Fruit fly (Drosophila melanogaster) whole organism, prepupa: ENCODE measurements around the gene Actbeta.

Experiments
- Blimp-1 ChIP-seq: fragments of 200-800 bp; sonication (Bioruptor generic); optimal IDR thresholded peaks from 3 replicates; lab custom pipeline; 2017; ENCODE audit warnings: missing biosample characterization, missing genetic modification characterization, mild to moderate bottlenecking, moderate library complexity, missing genetic modification reagents
- CG10631 ChIP-seq: fragments of 200-800 bp; sonication (Bioruptor generic); optimal IDR thresholded peaks from 2 replicates; lab custom pipeline; 2016; ENCODE audit warnings: missing biosample characterization, missing genetic modification characterization
- CG11294 ChIP-seq: fragments of 200-800 bp; sonication (Bioruptor generic); IDR thresholded peaks from 2 replicates; pipeline ENCODE4 v1.3.6; 2022; ENCODE audit warnings: missing biosample characterization, missing genetic modification characterization
- CG11762 ChIP-seq: fragments of 200-800 bp; sonication (Bioruptor generic); optimal IDR thresholded peaks from 3 replicates; lab custom pipeline; 2016; ENCODE audit warnings: missing biosample characterization, missing genetic modification characterization; ENCODE audit not compliant: insufficient read depth
- CG11902 ChIP-seq: fragments of 200-800 bp; sonication (Bioruptor generic); optimal IDR thresholded peaks from 3 replicates; lab custom pipeline; 2016; ENCODE audit warnings: missing biosample characterization, missing genetic modification characterization
- CG15336 ChIP-seq: fragments of 200-800 bp; sonication (Bioruptor generic); IDR thresholded peaks from 2 replicates; pipeline ENCODE4 v1.3.6; 2022; ENCODE audit warnings: missing biosample characterization, missing genetic modification characterization
- CG16779 ChIP-seq: fragments of 200-800 bp; sonication (Bioruptor generic); optimal IDR thresholded peaks from 3 replicates; lab custom pipeline; 2017; ENCODE audit warnings: missing biosample characterization, mild to moderate bottlenecking, missing genetic modification characterization
- CG3032 ChIP-seq: fragments of 200-800 bp; optimal IDR thresholded peaks from 2 replicates; lab custom pipeline; 2019; ENCODE audit warnings: missing biosample characterization, mild to moderate bottlenecking, missing genetic modification characterization, moderate library complexity
- CG31627 ChIP-seq: fragments of 200-800 bp; sonication (Bioruptor generic); optimal IDR thresholded peaks from 3 replicates; lab custom pipeline; 2016; ENCODE audit warnings: missing biosample characterization, missing genetic modification characterization
- CG34406 ChIP-seq: fragments of 200-800 bp; sonication (Bioruptor generic); optimal IDR thresholded peaks from 3 replicates; lab custom pipeline; 2016; ENCODE audit warnings: missing biosample characterization, missing genetic modification characterization
- CG3919 ChIP-seq: fragments of 200-800 bp; sonication (Bioruptor generic); optimal IDR thresholded peaks from 3 replicates; lab custom pipeline; 2016; ENCODE audit warnings: missing biosample characterization, missing genetic modification characterization
- CG4318 ChIP-seq: fragments of 200-800 bp; sonication (Bioruptor generic); optimal IDR thresholded peaks from 3 replicates; lab custom pipeline; 2017; ENCODE audit warnings: missing biosample characterization, mild to moderate bottlenecking, missing genetic modification characterization
- CG6163 ChIP-seq: fragments of 200-800 bp; sonication (Bioruptor generic); IDR thresholded peaks from 3 replicates; pipeline ENCODE4 v1.3.6; 2022; ENCODE audit warnings: missing biosample characterization, missing genetic modification characterization
- CG7368 ChIP-seq: fragments of 200-800 bp; sonication (Bioruptor generic); optimal IDR thresholded peaks from 3 replicates; lab custom pipeline; 2016; ENCODE audit warnings: missing biosample characterization, missing genetic modification characterization
- CG8119 ChIP-seq: fragments of 200-800 bp; sonication (Bioruptor generic); IDR thresholded peaks from 3 replicates; pipeline ENCODE4 v1.3.6; 2022; ENCODE audit warnings: missing biosample characterization, missing genetic modification characterization
- CG8319 ChIP-seq: fragments of 200-800 bp; sonication (Bioruptor generic); optimal IDR thresholded peaks from 3 replicates; lab custom pipeline; 2016; ENCODE audit warnings: missing biosample characterization, missing genetic modification characterization
- Eip75B ChIP-seq: fragments of 200-800 bp; sonication (Bioruptor generic); optimal IDR thresholded peaks from 3 replicates; lab custom pipeline; 2016; ENCODE audit warnings: missing biosample characterization, missing genetic modification characterization
- Eip78C ChIP-seq: fragments of 200-800 bp; sonication (Bioruptor generic); peaks from one replicate; lab custom pipeline; 2016; ENCODE audit warnings: missing biosample characterization, missing genetic modification characterization
- Ets96B ChIP-seq: fragments of 200-800 bp; optimal IDR thresholded peaks from 2 replicates; lab custom pipeline; 2019; ENCODE audit warnings: missing biosample characterization, mild to moderate bottlenecking, missing genetic modification characterization, moderate library complexity
- Gug ChIP-seq: fragments of 200-800 bp; sonication (Bioruptor generic); IDR thresholded peaks from 2 replicates; pipeline ENCODE4 v1.3.6; 2022; ENCODE audit warnings: missing biosample characterization, missing genetic modification characterization
- Hr39 ChIP-seq: fragments of 200-800 bp; sonication (Bioruptor generic); optimal IDR thresholded peaks from 2 replicates; lab custom pipeline; 2016; ENCODE audit warnings: missing biosample characterization, missing genetic modification characterization
- Met ChIP-seq: fragments of 200-800 bp; sonication (Bioruptor generic); optimal IDR thresholded peaks from 3 replicates; lab custom pipeline; 2016; ENCODE audit warnings: missing biosample characterization, missing genetic modification characterization
- Smox ChIP-seq: fragments of 200-800 bp; sonication (Bioruptor generic); optimal IDR thresholded peaks from 3 replicates; lab custom pipeline; 2016; ENCODE audit warnings: missing biosample characterization, missing genetic modification characterization
- Sox102F ChIP-seq: fragments of 200-800 bp; sonication (Bioruptor generic); optimal IDR thresholded peaks from 2 replicates; lab custom pipeline; 2016; ENCODE audit warnings: missing biosample characterization, mild to moderate bottlenecking, missing genetic modification characterization
- Sox14 ChIP-seq: fragments of 200-800 bp; sonication (Bioruptor generic); optimal IDR thresholded peaks from 3 replicates; lab custom pipeline; 2016; ENCODE audit warnings: missing biosample characterization, missing genetic modification characterization
- Sox15 ChIP-seq: fragments of 200-800 bp; sonication (Bioruptor generic); optimal IDR thresholded peaks from 3 replicates; lab custom pipeline; 2016; ENCODE audit warnings: missing biosample characterization, missing genetic modification characterization
- achi ChIP-seq: fragments of 200-800 bp; sonication (Bioruptor generic); optimal IDR thresholded peaks from 3 replicates; lab custom pipeline; 2016; ENCODE audit warnings: missing biosample characterization, missing genetic modification characterization
- cyc ChIP-seq: fragments of 200-800 bp; sonication (Bioruptor generic); optimal IDR thresholded peaks from 3 replicates; lab custom pipeline; 2016; ENCODE audit warnings: missing biosample characterization, missing genetic modification characterization
- dsx ChIP-seq: fragments of 200-800 bp; optimal IDR thresholded peaks from 3 replicates; lab custom pipeline; 2019; ENCODE audit warnings: missing biosample characterization, mild to moderate bottlenecking, missing genetic modification characterization, moderate library complexity; ENCODE audit not compliant: poor library complexity, severe bottlenecking
- eg ChIP-seq: fragments of 200-800 bp; sonication (Bioruptor generic); IDR thresholded peaks from 3 replicates; pipeline ENCODE4 v1.3.6; 2022; ENCODE audit warnings: missing biosample characterization, missing genetic modification characterization
- esn ChIP-seq: fragments of 200-800 bp; sonication (Bioruptor generic); optimal IDR thresholded peaks from 2 replicates; lab custom pipeline; 2016; ENCODE audit warnings: missing biosample characterization, mild to moderate bottlenecking, missing genetic modification characterization, moderate library complexity
- net ChIP-seq: fragments of 200-800 bp; sonication (Bioruptor generic); optimal IDR thresholded peaks from 3 replicates; lab custom pipeline; 2016; ENCODE audit warnings: missing biosample characterization, missing genetic modification characterization
- pdm3 ChIP-seq: fragments of 200-800 bp; sonication (Bioruptor generic); optimal IDR thresholded peaks from 3 replicates; lab custom pipeline; 2016; ENCODE audit warnings: missing biosample characterization, missing genetic modification characterization
- spab ChIP-seq: fragments of 200-800 bp; sonication (Bioruptor generic); optimal IDR thresholded peaks from 2 replicates; lab custom pipeline; 2017; ENCODE audit warnings: missing biosample characterization, mild to moderate bottlenecking, missing genetic modification characterization, missing genetic modification reagents
- svp ChIP-seq: fragments of 200-800 bp; sonication (Bioruptor generic); peaks from one replicate; lab custom pipeline; 2016; ENCODE audit warnings: missing biosample characterization, missing genetic modification characterization
- topi ChIP-seq: fragments of 200-800 bp; sonication (Bioruptor generic); optimal IDR thresholded peaks from 3 replicates; lab custom pipeline; 2016; ENCODE audit warnings: missing biosample characterization, missing genetic modification characterization
- vri ChIP-seq: fragments of 200-800 bp; sonication (Bioruptor generic); optimal IDR thresholded peaks from 3 replicates; lab custom pipeline; 2016; ENCODE audit warnings: missing biosample characterization, mild to moderate bottlenecking, missing genetic modification characterization

Gene Actbeta

DNA sequence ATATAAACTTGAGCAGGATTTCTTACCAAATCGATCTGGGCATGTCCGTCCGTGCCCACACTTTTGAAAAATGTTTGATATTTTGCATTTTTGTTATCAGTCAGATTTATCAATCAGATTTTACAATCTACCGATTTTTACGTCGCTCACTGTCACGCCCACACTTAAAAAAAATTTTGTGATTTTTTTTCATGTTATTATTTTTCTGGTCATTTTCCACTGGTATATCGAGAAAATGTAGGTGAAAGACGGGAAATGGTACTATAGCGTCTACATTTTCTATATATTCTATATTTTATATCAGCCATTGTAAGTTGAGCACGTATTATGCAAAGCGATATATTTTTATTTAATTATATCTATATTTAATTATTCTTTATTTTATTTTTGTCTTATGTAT is 20.4 kb downstream of the Actbeta start (continued):
- TF ChIP-seq Blimp-1 (GFP tag; lab: Kevin White, UChicago): no peak
- no peak for TF ChIP-seq eg (GFP tag; lab: Robert Waterston, UW)
- no peak for TF ChIP-seq CG8119 (GFP tag; lab: Robert Waterston, UW)
- no peak for TF ChIP-seq CG7368
- TF ChIP-seq, all 60 proteins: peak for 6

DNA sequence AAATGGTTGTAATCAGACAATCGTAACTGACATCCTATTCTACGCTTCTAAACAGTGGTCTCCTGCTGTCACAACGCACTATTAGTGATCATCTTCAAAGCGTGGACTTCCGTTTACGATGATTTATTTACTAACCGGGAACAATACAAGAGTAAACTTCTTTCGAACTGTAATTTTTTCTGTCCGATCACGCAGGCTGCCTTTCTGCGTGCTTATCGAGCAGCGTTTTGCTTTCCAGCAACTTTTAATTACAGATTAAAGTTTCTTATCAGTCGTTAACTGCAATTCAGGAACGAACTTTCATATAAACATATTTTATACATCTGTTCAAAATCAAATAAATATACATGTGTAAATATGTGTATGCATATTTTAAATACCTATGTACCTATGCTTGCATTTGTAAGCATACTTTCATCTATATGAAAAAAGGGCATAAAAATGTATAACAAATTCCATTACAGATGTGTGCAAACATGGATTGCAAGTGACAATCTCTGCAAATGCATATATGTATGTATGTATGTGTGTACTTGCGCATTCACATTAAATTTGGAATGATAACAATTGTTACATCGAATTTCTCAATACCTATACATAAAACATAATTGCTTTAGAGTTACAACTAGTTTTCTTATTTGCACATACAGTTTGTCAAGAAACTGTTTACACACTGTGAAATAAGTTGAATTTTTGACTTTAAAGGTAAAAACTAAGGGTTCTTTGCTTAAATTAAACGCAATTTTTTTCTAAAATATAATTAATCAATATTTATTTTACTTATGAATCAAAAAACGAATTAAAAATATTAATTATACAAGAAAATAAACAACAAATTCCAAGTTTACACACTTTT is 21.4 kb downstream of the Actbeta start:
- TF ChIP-seq net (GFP tag; lab: Kevin White, UChicago) (no peak), CG16779 (tag; lab: Kevin White, UChicago) (no peak), Eip78C (no peak), spab (no peak), CG10631 (no peak), CG6163 (no peak), Gug (GFP tag; lab: Robert Waterston, UW) (no peak), CG8319 (GFP tag; lab: Kevin White, UChicago) (no peak), svp (GFP tag; lab: Kevin White, UChicago) (no peak), Ets96B (tag; lab: Kevin White, UChicago) (no peak), Sox102F (no peak), CG4318 (GFP tag; lab: Kevin White, UChicago) (no peak), CG3032 (tag; lab: Kevin White, UChicago) (no peak)

DNA sequence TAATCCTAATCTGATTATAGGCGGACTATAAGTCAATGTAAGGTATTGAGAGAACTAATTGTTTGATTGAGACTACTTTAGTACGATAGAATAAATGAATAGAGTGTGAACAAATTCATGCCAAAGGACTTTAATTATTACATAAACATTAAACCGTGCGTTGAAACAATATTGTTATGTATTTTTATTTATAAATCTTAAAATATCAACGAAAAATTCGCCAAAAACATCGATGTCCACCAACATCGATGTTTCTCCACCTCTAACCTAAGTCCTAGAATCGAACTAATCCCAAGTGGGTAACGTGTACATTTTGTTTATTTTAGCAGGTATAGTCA is 23.5 kb downstream of the Actbeta start:
- TF ChIP-seq Eip78C: peak; percentile 44
- TF ChIP-seq Sox15: no peak
- no peak for TF ChIP-seq CG11762 (GFP tag; lab: Kevin White, UChicago)
- TF ChIP-seq pdm3 (GFP tag; lab: Kevin White, UChicago): peak; percentile 19
- TF ChIP-seq svp (GFP tag; lab: Kevin White, UChicago): peak; percentile 55
- no peak for TF ChIP-seq Smox

DNA sequence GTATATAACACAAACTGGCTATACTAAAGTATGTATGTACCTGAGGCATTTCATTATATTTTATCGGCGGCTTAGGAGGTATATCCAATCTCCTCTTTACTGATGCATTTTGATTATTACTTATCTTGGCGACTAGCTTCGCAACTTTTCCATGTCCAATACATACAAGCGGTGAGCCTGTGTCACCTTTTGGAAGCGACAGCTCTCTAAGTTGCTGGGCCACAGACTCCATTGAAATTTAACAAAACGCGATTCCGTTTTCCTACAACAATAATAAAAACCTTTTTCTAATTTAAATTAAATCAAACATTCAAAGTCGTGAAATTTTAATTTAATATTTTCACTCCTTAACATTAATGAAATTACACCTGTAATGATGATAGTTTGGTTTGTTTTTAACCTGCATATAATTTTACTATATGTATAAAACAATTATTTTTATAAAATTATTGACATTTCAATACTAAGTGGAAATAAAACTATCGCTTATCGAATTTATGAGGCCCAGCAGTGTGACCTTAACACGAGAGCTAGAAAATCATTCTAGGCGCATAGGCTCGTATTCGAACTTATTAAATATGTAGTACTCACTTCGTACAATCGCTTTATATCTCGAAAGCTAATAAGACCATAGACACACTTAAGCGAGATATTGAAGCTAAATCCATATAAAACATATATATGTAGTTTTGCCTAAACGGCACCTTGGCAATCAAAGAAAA is 24.1 kb downstream of the Actbeta start, which contains the start of gene apolpp:
apolpp (plus strand) TSS at position 597 of the 722 bp plus-strand sequence.
- no peak for TF ChIP-seq CG34406
- TF ChIP-seq CG8319 (GFP tag; lab: Kevin White, UChicago): no peak
- no peak for TF ChIP-seq CG11294 (GFP tag; lab: Robert Waterston, UW)
- no peak for TF ChIP-seq topi (GFP tag; lab: Kevin White, UChicago)
- no peak for TF ChIP-seq CG6163
- TF ChIP-seq CG11762 (GFP tag; lab: Kevin White, UChicago): no peak
- TF ChIP-seq Eip75B (GFP tag; lab: Kevin White, UChicago): peak; percentile 6
- peak; percentile 4 for TF ChIP-seq Hr39 (GFP tag; lab: Kevin White, UChicago)
- TF ChIP-seq Met (GFP tag; lab: Kevin White, UChicago): peak; percentile 1
- no peak for TF ChIP-seq CG10631
- peak; percentile 69 for TF ChIP-seq Eip78C
- TF ChIP-seq Sox14 (GFP tag; lab: Kevin White, UChicago): no peak
- peak; percentile 15 for TF ChIP-seq cyc
- TF ChIP-seq vri (GFP tag; lab: Kevin White, UChicago): no peak
- TF ChIP-seq CG4318 (GFP tag; lab: Kevin White, UChicago): no peak
- no peak for TF ChIP-seq CG8119 (GFP tag; lab: Robert Waterston, UW)
- no peak for TF ChIP-seq CG11902
- peak; percentile 7; the same call in 1 of the 2 replicates for TF ChIP-seq CG15336 (GFP tag; lab: Robert Waterston, UW)
- TF ChIP-seq CG3919 (GFP tag; lab: Kevin White, UChicago): no peak
- TF ChIP-seq CG3032 (tag; lab: Kevin White, UChicago): peak; percentile 48
- peak; percentile 48 for TF ChIP-seq svp (GFP tag; lab: Kevin White, UChicago)
- TF ChIP-seq achi (GFP tag; lab: Kevin White, UChicago): no peak
- TF ChIP-seq CG31627 (GFP tag; lab: Kevin White, UChicago): peak; percentile 23
- TF ChIP-seq dsx: peak; percentile 26
- TF ChIP-seq esn (GFP tag; lab: Kevin White, UChicago): peak; percentile 4
